Fruit fly (Drosophila melanogaster): ENCODE results near the gene CG14342.

DNA sequence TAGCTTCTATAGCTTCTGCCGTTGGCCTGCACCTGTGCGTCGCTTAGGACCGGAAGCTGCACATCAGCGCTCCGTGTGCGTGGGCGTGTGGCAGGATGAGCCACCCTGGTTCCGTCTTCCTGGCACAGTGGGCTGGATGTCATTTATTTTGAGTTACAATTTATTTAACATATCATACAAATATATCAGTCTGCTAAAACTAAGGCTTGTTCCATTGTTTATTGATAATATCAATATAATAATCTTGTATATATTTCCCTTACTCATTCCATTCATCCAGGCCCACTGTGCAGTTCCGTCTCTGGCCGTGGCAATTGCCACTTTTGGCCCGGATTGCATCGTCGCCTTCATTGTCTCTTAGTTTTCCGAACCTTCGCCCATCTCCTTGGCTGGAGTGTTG is 10.4 kb downstream of the CG14342 start:
- TF ChIP-seq Eip93F (GFP tag; optimal IDR thresholded peaks at IDR 0.05) (no peak), CG6792 (GFP tag; optimal IDR thresholded peaks at IDR 0.05) (peak; percentile 6), Met (GFP tag; optimal IDR thresholded peaks at IDR 0.05) (no peak), achi (GFP tag; optimal IDR thresholded peaks at IDR 0.05) (peak; percentile 4), CG16779 (tag; optimal IDR thresholded peaks at IDR 0.05) (no peak), lz (GFP tag; optimal IDR thresholded peaks at IDR 0.05) (no peak), CG11294 (GFP tag; IDR thresholded peaks at IDR 0.05) (no peak), fkh (GFP tag; optimal IDR thresholded peaks at IDR 0.05) (no peak), vri (GFP tag; optimal IDR thresholded peaks at IDR 0.05) (no peak), CG3919 (GFP tag; optimal IDR thresholded peaks at IDR 0.05) (peak; percentile 11), CG34406 (GFP tag; optimal IDR thresholded peaks at IDR 0.05) (no peak), cyc (GFP tag; optimal IDR thresholded peaks at IDR 0.05) (no peak), CG11902 (GFP tag; optimal IDR thresholded peaks at IDR 0.05) (no peak), CG8119 (GFP tag; IDR thresholded peaks at IDR 0.05) (no peak)
